Worm (Caenorhabditis elegans) whole organism, L2 larva: Measurements from ENCODE around the gene E02A10.4.

Experiments used
- F13H6.1 ChIP-seq: sonication (generic microtip); optimal IDR thresholded peaks from 2 replicates; lab custom pipeline; 2016; ENCODE audit warnings: missing genetic modification characterization, missing compliant biosample characterization
- alr-1 ChIP-seq: fragments of 150-350 bp; optimal IDR thresholded peaks from 2 replicates; lab custom pipeline; 2014; ENCODE audit warnings: missing biosample characterization, missing genetic modification characterization
- blmp-1 ChIP-seq: sonication (generic microtip); optimal IDR thresholded peaks from 2 replicates; lab custom pipeline; 2017; ENCODE audit warnings: missing genetic modification characterization, mild to moderate bottlenecking, missing compliant biosample characterization, antibody characterized with exemption, moderate library complexity; ENCODE audit not compliant: insufficient read depth
- ceh-16 ChIP-seq: fragments of 150-350 bp; optimal IDR thresholded peaks from 2 replicates; lab custom pipeline; 2014; ENCODE audit warnings: missing biosample characterization, missing genetic modification characterization
- crh-2 ChIP-seq: sonication (generic microtip); optimal IDR thresholded peaks from 2 replicates; lab custom pipeline; 2017; ENCODE audit warnings: missing biosample characterization, missing genetic modification characterization
- dmd-4 ChIP-seq: sonication (generic microtip); optimal IDR thresholded peaks from 2 replicates; lab custom pipeline; 2017; ENCODE audit warnings: missing biosample characterization, missing genetic modification characterization
- egl-27 ChIP-seq: sonication (generic microtip); optimal IDR thresholded peaks from 3 replicates; lab custom pipeline; 2017; ENCODE audit warnings: missing biosample characterization, missing genetic modification reagents, missing genetic modification characterization
- elt-1 ChIP-seq: fragments of 150-350 bp; optimal IDR thresholded peaks from 2 replicates; lab custom pipeline; 2014; ENCODE audit warnings: missing biosample characterization, missing genetic modification characterization
- fos-1 ChIP-seq: fragments of 150-350 bp; optimal IDR thresholded peaks from 2 replicates; lab custom pipeline; 2014; ENCODE audit warnings: missing biosample characterization, missing genetic modification characterization
- gmeb-1 ChIP-seq: fragments of 150-350 bp; optimal IDR thresholded peaks from 2 replicates; lab custom pipeline; 2014; ENCODE audit warnings: missing biosample characterization, missing genetic modification characterization
- lin-11 ChIP-seq: fragments of 150-350 bp; sonication (generic microtip); optimal IDR thresholded peaks from 2 replicates; lab custom pipeline; 2014; ENCODE audit warnings: missing biosample characterization, missing genetic modification characterization, inconsistent platforms, mixed read lengths
- lin-39 ChIP-seq: fragments of 150-350 bp; optimal IDR thresholded peaks from 2 replicates; lab custom pipeline; 2014; ENCODE audit warnings: missing biosample characterization, missing genetic modification reagents, missing genetic modification characterization
- lsy-2 ChIP-seq, 2 experiments: fragments of 150-350 bp in 1 of 2; sonication (generic microtip) in 1 of 2; optimal IDR thresholded peaks; 2 replicates each; lab custom pipeline; 2014 to 2017; ENCODE audit warnings: missing biosample characterization in 2 of 2, missing genetic modification characterization in 2 of 2
- mab-5 ChIP-seq: fragments of 150-350 bp; optimal IDR thresholded peaks from 2 replicates; lab custom pipeline; 2014; ENCODE audit warnings: missing biosample characterization, missing genetic modification characterization
- mbf-1 ChIP-seq: sonication (generic microtip); optimal IDR thresholded peaks from 2 replicates; lab custom pipeline; 2017; ENCODE audit warnings: missing biosample characterization, missing genetic modification characterization
- mdl-1 ChIP-seq, 2 experiments: fragments of 150-350 bp in 1 of 2; sonication (generic microtip) in 1 of 2; optimal IDR thresholded peaks; 2 replicates each; lab custom pipeline; 2017; ENCODE audit warnings: missing biosample characterization in 2 of 2, missing genetic modification characterization in 2 of 2
- nhr-10 ChIP-seq: sonication (generic microtip); optimal IDR thresholded peaks from 2 replicates; lab custom pipeline; 2017; ENCODE audit warnings: missing biosample characterization, missing genetic modification characterization
- nhr-12 ChIP-seq: fragments of 150-350 bp; optimal IDR thresholded peaks from 2 replicates; lab custom pipeline; 2014; ENCODE audit warnings: missing biosample characterization, missing genetic modification characterization
- nhr-129 ChIP-seq: fragments of 150-350 bp; optimal IDR thresholded peaks from 2 replicates; lab custom pipeline; 2014; ENCODE audit warnings: missing biosample characterization, missing genetic modification characterization
- nhr-21 ChIP-seq: fragments of 150-350 bp; optimal IDR thresholded peaks from 2 replicates; lab custom pipeline; 2014; ENCODE audit warnings: missing biosample characterization, missing genetic modification characterization
- nhr-25 ChIP-seq: fragments of 150-350 bp; sonication (generic microtip); optimal IDR thresholded peaks from 3 replicates; lab custom pipeline; 2014; ENCODE audit warnings: missing biosample characterization, missing genetic modification characterization
- nhr-6 ChIP-seq: fragments of 150-350 bp; optimal IDR thresholded peaks from 2 replicates; lab custom pipeline; 2014; ENCODE audit warnings: missing biosample characterization, missing genetic modification characterization
- peb-1 ChIP-seq: fragments of 150-350 bp; optimal IDR thresholded peaks from 2 replicates; lab custom pipeline; 2014; ENCODE audit warnings: missing biosample characterization, missing genetic modification characterization
- sem-4 ChIP-seq: fragments of 150-350 bp; optimal IDR thresholded peaks from 2 replicates; lab custom pipeline; 2014; ENCODE audit warnings: missing biosample characterization, missing genetic modification reagents, missing genetic modification characterization
- skn-1 ChIP-seq: sonication (generic microtip); optimal IDR thresholded peaks from 2 replicates; lab custom pipeline; 2017; ENCODE audit warnings: missing biosample characterization, missing genetic modification characterization
- sma-3 ChIP-seq: sonication (generic microtip); optimal IDR thresholded peaks from 2 replicates; lab custom pipeline; 2016; ENCODE audit warnings: missing genetic modification reagents, missing genetic modification characterization, missing compliant biosample characterization
- sma-9 ChIP-seq, 2 experiments: fragments of 150-350 bp in 1 of 2; sonication (generic microtip) in 1 of 2; optimal IDR thresholded peaks; 2 replicates each; lab custom pipeline; 2014 to 2016; ENCODE audit warnings: missing genetic modification characterization in 2 of 2, mild to moderate bottlenecking in 1 of 2, missing biosample characterization in 1 of 2, missing compliant biosample characterization in 1 of 2, missing genetic modification reagents in 1 of 2, moderate library complexity in 1 of 2
- snpc-4 ChIP-seq: fragments of 150-350 bp; optimal IDR thresholded peaks from 2 replicates; lab custom pipeline; 2014; ENCODE audit warnings: missing biosample characterization, missing genetic modification characterization
- unc-39 ChIP-seq: fragments of 150-350 bp; optimal IDR thresholded peaks from 2 replicates; lab custom pipeline; 2014; ENCODE audit warnings: missing biosample characterization, missing genetic modification characterization
- unc-55 ChIP-seq: fragments of 150-350 bp; sonication (generic microtip); optimal IDR thresholded peaks from 3 replicates; lab custom pipeline; 2014; ENCODE audit warnings: missing biosample characterization, missing genetic modification reagents, missing genetic modification characterization
- ztf-1 ChIP-seq: fragments of 200-800 bp; sonication (Bioruptor generic); conservative IDR thresholded peaks from 2 replicates; pipeline ENCODE4 v1.3.6; 2022; ENCODE audit warnings: missing genetic modification characterization, missing compliant biosample characterization
- ztf-4 ChIP-seq: fragments of 150-350 bp; optimal IDR thresholded peaks from 2 replicates; lab custom pipeline; 2014; ENCODE audit warnings: missing biosample characterization, missing genetic modification characterization

E02A10.4 gene

DNA sequence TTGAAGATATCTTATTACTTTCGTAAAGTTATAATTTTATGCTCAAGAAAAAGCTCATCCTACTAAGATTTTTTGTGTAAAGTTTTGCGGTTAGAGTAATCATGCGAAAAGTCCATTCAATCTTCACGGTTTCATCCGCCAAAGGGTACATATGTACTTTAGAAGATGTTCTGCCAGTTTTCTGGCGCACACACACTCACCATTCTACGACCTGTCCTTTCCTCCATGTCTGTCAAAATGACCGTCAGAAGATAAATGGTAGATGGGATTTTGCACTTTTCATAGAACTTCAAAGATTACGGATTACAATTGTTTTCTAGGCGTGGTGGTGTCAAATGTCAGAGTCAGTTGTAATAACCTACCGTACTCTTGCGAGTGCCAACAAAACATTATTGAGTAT is 30.2 kb downstream of the E02A10.4 start:
- TF ChIP-seq fos-1 (tag; lab: Kevin White, UChicago) (peak; percentile 32), egl-27 (tag; lab: Kevin White, UChicago) (peak; percentile 70), mab-5 (tag; lab: Kevin White, UChicago) (no peak), elt-1 (tag; lab: Kevin White, UChicago) (no peak), sem-4 (tag; lab: Kevin White, UChicago) (peak; percentile 38), blmp-1 (tag; lab: Kevin White, UChicago) (peak; percentile 59), nhr-10 (tag; lab: Kevin White, UChicago) (no peak), nhr-21 (peak; percentile 62), ztf-1 (GFP tag; lab: Robert Waterston, UW) (no peak), sma-9 (GFP tag; optimal IDR thresholded peaks at IDR 0.05; lab: Kevin White, UChicago) (peak; percentile 63), sma-9 (tag; optimal IDR thresholded peaks at IDR 0.05; lab: Kevin White, UChicago) (no peak), mbf-1 (no peak), lsy-2 (tag; optimal IDR thresholded peaks at IDR 0.05; lab: Kevin White, UChicago) (peak in 1 of 2 experiments; percentile 4), alr-1 (tag; lab: Kevin White, UChicago) (no peak), ceh-16 (no peak), snpc-4 (tag; lab: Kevin White, UChicago) (no peak), unc-55 (GFP tag; lab: Kevin White, UChicago) (no peak)

DNA sequence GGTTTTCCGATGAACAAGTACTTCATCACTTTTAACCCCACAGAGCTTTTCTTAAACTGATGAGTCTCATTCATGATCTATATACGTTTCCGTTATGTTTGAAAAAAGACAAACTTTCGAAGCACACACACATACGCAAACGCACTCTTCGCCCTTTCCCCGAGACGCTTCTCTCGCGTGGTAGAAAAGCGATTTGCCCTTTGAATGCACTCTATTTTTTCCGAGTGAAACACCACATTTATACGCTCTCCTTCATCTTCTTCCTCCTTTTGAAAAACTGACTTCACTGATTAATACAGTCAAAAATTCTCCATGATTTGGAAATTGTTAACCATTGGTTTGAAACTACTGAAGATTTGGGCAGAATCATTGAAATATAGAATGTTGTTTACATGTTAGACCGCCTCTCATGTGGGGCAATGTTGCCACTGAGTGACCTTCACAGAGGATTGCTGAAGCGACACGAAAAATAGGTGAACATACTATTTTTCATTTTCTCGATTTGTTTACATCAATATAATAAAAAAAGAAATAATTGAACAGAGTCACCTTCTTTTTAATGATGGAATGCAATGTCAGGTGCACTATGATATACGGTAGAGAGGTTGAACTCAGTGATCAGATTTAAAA is 31.2 kb downstream of the E02A10.4 start:
- peak; percentile 2 for TF ChIP-seq F13H6.1 (tag; lab: Kevin White, UChicago)
- no peak for TF ChIP-seq mab-5 (tag; lab: Kevin White, UChicago)
- TF ChIP-seq blmp-1 (tag; lab: Kevin White, UChicago), result no peak
- peak in 1 of 2 experiments; percentile 17 for TF ChIP-seq lsy-2 (tag; optimal IDR thresholded peaks at IDR 0.05; lab: Kevin White, UChicago)
- peak; percentile 30 for TF ChIP-seq nhr-25 (tag; lab: Kevin White, UChicago)
- TF ChIP-seq fos-1 (tag; lab: Kevin White, UChicago), result peak; percentile 26
- TF ChIP-seq nhr-129 (tag; lab: Kevin White, UChicago), result peak; percentile 32
- TF ChIP-seq lin-11 (tag; lab: Kevin White, UChicago), result no peak
- peak; percentile 37 for TF ChIP-seq crh-2 (tag; lab: Kevin White, UChicago)
- TF ChIP-seq nhr-21, result no peak
- peak; percentile 8 for TF ChIP-seq sma-3 (GFP tag; lab: Kevin White, UChicago)

DNA sequence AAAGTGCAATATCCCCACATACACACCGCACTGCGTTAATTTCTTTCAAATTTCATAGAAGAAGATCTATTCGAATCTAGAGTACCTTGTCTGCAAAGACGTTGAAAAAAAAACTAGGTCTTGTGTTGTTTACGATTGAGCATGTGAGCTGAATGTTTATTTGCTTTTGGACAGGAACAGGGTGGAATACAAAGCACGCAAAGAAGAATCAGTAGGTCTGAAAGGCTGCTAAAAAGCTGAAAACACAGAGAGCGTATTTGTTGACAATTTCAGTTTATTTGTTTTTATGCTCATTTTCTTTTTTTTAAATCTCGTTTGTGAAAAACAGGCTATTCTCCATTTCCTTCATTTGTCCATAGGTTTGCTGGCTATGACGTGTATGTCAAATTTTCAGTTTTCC is 32.8 kb downstream of the E02A10.4 start:
- TF ChIP-seq mab-5 (tag; lab: Kevin White, UChicago) (no peak), peb-1 (tag; lab: Kevin White, UChicago) (no peak), nhr-6 (no peak), dmd-4 (no peak), egl-27 (tag; lab: Kevin White, UChicago) (no peak), nhr-129 (tag; lab: Kevin White, UChicago) (no peak), ceh-16 (no peak), lsy-2 (tag; optimal IDR thresholded peaks at IDR 0.05; lab: Kevin White, UChicago) (no peak), nhr-21 (no peak), nhr-12 (tag; lab: Kevin White, UChicago) (no peak), skn-1 (no peak), F13H6.1 (tag; lab: Kevin White, UChicago) (no peak), ztf-4 (tag; lab: Kevin White, UChicago) (no peak), gmeb-1 (no peak), blmp-1 (tag; lab: Kevin White, UChicago) (no peak), mdl-1 (tag; optimal IDR thresholded peaks at IDR 0.05; lab: Kevin White, UChicago) (no peak), lin-11 (tag; lab: Kevin White, UChicago) (no peak)

DNA sequence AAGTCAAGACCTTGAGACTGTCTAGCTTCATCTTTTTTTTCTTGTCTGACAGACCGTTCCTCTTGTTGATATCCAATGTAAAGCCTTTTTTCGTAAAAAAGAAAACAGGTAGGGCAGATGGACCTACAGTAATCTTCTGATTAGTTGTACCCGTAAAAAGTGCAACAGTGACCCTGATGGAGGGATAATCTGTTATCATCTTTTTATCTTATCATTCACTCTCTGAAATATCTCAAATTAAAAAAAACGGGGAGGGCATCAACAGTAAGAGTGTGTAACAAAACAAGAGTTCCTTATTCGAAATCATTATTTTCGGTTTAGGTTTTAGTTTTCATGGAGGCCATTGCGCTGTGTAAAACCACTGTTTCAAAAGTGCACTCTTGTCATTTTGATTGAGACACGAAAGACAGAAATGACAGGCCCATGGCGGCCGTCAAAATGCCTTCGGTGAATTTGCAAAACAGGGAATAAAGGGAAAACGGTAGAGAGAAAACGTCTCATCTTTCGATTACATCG is 34.1 kb downstream of the E02A10.4 start:
- no peak for TF ChIP-seq snpc-4 (tag; lab: Kevin White, UChicago)
- TF ChIP-seq crh-2 (tag; lab: Kevin White, UChicago), result peak; percentile 13
- TF ChIP-seq sma-9 (GFP tag; optimal IDR thresholded peaks at IDR 0.05; lab: Kevin White, UChicago), result peak; percentile 44
- TF ChIP-seq sma-9 (tag; optimal IDR thresholded peaks at IDR 0.05; lab: Kevin White, UChicago), result no peak
- TF ChIP-seq sma-3 (GFP tag; lab: Kevin White, UChicago), result peak; percentile 63
- TF ChIP-seq blmp-1 (tag; lab: Kevin White, UChicago), result peak; percentile 88
- peak; percentile 20 for TF ChIP-seq nhr-21
- TF ChIP-seq lsy-2 (tag; optimal IDR thresholded peaks at IDR 0.05; lab: Kevin White, UChicago), result peak in 1 of 2 experiments; percentile 41
- TF ChIP-seq nhr-25 (tag; lab: Kevin White, UChicago), result peak; percentile 63
- peak; percentile 12 for TF ChIP-seq egl-27 (tag; lab: Kevin White, UChicago)
- TF ChIP-seq lin-39 (tag; lab: Kevin White, UChicago), result no peak
- peak; percentile 23 for TF ChIP-seq ceh-16
- no peak for TF ChIP-seq unc-39 (tag; lab: Kevin White, UChicago)
- TF ChIP-seq fos-1 (tag; lab: Kevin White, UChicago), result peak; percentile 8
- TF ChIP-seq, all 48 proteins: peak for 10
